Fruit fly (Drosophila melanogaster): ENCODE results near the gene eIF3a.

- peak; percentile 82 for TF ChIP-seq CG9727 (GFP tag; optimal IDR thresholded peaks at IDR 0.05)
- TF ChIP-seq cato (GFP tag; optimal IDR thresholded peaks at IDR 0.05; ENCODE audit: borderline replicate concordance): peak; percentile 62
- TF ChIP-seq CG4707 (GFP tag; optimal IDR thresholded peaks at IDR 0.05): peak; percentile 52
- peak; percentile 70 for TF ChIP-seq CG6654 (GFP tag; optimal IDR thresholded peaks at IDR 0.05)
- TF ChIP-seq CG5180 (GFP tag; optimal IDR thresholded peaks at IDR 0.05): peak; percentile 79
- TF ChIP-seq Aef1 (GFP tag; IDR thresholded peaks at IDR 0.05): peak; percentile 83
- TF ChIP-seq Oaz (GFP tag; IDR thresholded peaks at IDR 0.05): no peak; the same call in 1 of the 2 replicates
- TF ChIP-seq CG18476 (GFP tag; optimal IDR thresholded peaks at IDR 0.05): peak; percentile 80
- peak; percentile 83 for TF ChIP-seq az2 (GFP tag; optimal IDR thresholded peaks at IDR 0.05)
These were observed 38.8 kb downstream of the eIF3a start for dm6 chr3R:4394654-4395581.

All from whole organism, embryonic.